Fruit fly (Drosophila melanogaster): ENCODE measurements around the gene mIF2.

The mIF2 gene

DNA sequence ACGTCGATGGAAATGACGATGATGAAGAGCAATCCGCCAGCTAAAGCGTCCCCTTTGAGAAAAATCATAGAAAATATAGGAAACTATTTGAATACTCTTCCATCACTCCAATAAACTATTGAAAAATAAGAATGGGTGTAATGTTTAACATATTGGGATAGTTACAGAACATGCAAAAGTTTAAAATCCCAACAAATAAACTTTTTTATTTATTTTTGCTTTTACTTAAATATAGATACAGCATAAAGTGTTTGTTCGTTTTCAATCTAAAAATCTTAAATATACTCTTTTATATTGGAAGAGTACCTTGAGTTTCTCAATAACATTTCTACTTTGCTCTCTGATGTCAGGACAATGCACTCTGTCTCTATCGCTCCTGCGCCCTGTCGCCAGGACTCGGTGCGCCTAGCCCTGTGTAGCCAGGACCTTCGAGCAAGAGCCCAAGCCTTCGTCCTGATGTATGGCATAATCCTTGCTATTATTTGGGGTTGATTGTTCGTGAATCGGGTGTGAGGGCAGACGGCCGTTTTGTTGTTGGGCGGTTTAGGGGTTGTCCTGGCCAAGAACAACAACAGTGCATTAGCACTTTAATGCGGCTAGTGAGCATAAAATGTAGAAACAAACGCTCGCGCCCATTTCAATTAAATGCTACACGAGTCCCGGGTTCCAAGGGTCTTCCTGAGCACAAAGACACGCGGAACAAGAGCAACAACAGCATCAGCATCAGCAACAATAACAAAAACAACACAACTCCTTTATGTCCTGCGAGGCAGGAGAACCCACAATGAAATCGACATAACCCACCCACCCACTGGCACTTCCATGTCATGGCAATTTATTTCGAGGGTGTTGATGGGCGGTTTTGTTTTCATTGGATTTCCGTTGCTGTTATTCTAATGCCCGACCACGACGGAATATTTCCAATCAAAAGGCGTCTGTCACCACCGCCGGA, 28.4 kb upstream of the mIF2 start:
- TF ChIP-seq fd102C (GFP tag; optimal IDR thresholded peaks at IDR 0.05) (no peak), gsb-n (tag; optimal IDR thresholded peaks at IDR 0.05) (peak; percentile 55), nerfin-1 (tag; optimal IDR thresholded peaks at IDR 0.05) (peak; percentile 8), pb (GFP tag; optimal IDR thresholded peaks at IDR 0.05) (no peak), CG14710 (tag; optimal IDR thresholded peaks at IDR 0.05) (peak; percentile 40), Neu2 (GFP tag; optimal IDR thresholded peaks at IDR 0.05; ENCODE audit: borderline replicate concordance) (no peak), Spps (tag; optimal IDR thresholded peaks at IDR 0.05) (no peak), abd-A (tag; optimal IDR thresholded peaks at IDR 0.05) (peak; percentile 6), Stat92E (GFP tag; optimal IDR thresholded peaks at IDR 0.05) (no peak), CG7928 (GFP tag; optimal IDR thresholded peaks at IDR 0.05) (no peak), mam (GFP tag; optimal IDR thresholded peaks at IDR 0.05) (no peak), CG11504 (tag; optimal IDR thresholded peaks at IDR 0.05) (peak; percentile 38), oc (tag; optimal IDR thresholded peaks at IDR 0.05) (peak; percentile 70), pita (GFP tag; optimal IDR thresholded peaks at IDR 0.05) (no peak), CG11085 (GFP tag; IDR thresholded peaks at IDR 0.05) (no peak), CG7556 (GFP tag; optimal IDR thresholded peaks at IDR 0.05) (peak; percentile 29), CG2712 (tag; optimal IDR thresholded peaks at IDR 0.05) (peak; percentile 31), CG31388 (GFP tag; optimal IDR thresholded peaks at IDR 0.05) (no peak), B-H2 (GFP tag; optimal IDR thresholded peaks at IDR 0.05) (no peak), CG12744 (GFP tag; optimal IDR thresholded peaks at IDR 0.05) (no peak), lola (GFP tag; optimal IDR thresholded peaks at IDR 0.05) (peak in 1 of 3 experiments; percentile 35), gsb (GFP tag; IDR thresholded peaks at IDR 0.05) (no peak), D19A (tag; optimal IDR thresholded peaks at IDR 0.05) (peak; percentile 99), cad (GFP tag; optimal IDR thresholded peaks at IDR 0.05) (no peak), HmgZ (tag; optimal IDR thresholded peaks at IDR 0.05) (no peak), CG8924 (tag; optimal IDR thresholded peaks at IDR 0.05) (no peak), BtbVII (GFP tag; optimal IDR thresholded peaks at IDR 0.05) (no peak), MTF-1 (GFP tag; optimal IDR thresholded peaks at IDR 0.05; ENCODE audit: borderline replicate concordance) (no peak), run (tag; optimal IDR thresholded peaks at IDR 0.05) (peak; percentile 27), CG12391 (tag; optimal IDR thresholded peaks at IDR 0.05) (peak; percentile 2), slou (GFP tag; optimal IDR thresholded peaks at IDR 0.05) (no peak), CG4360 (GFP tag; IDR thresholded peaks at IDR 0.05) (peak; percentile 77), fru (optimal IDR thresholded peaks at IDR 0.05) (no peak), CG10431 (GFP tag; optimal IDR thresholded peaks at IDR 0.05) (no peak), CG17361 (GFP tag; IDR thresholded peaks at IDR 0.05) (0 out of 3 replicates have a peak, but pooled peaks have one; percentile 15), CG9215 (GFP tag; IDR thresholded peaks at IDR 0.05) (no peak), gem (tag; optimal IDR thresholded peaks at IDR 0.05) (peak; percentile 37), hkb (optimal IDR thresholded peaks at IDR 0.05) (peak; percentile 34), hkb (GFP tag; IDR thresholded peaks at IDR 0.05) (no peak), dmrt99B (tag; optimal IDR thresholded peaks at IDR 0.05) (peak; percentile 33), CG3407 (GFP tag; optimal IDR thresholded peaks at IDR 0.05) (no peak), pros (GFP tag; optimal IDR thresholded peaks at IDR 0.05) (peak; percentile 89), amos (GFP tag; IDR thresholded peaks at IDR 0.05; ENCODE audit: partially characterized antibody) (no peak), CG12219 (GFP tag; optimal IDR thresholded peaks at IDR 0.05) (no peak), CG10959 (GFP tag; IDR thresholded peaks at IDR 0.05) (no peak), slp2 (GFP tag; optimal IDR thresholded peaks at IDR 0.05) (no peak), CG11247 (GFP tag; IDR thresholded peaks at IDR 0.05) (no peak), Atf6 (GFP tag; IDR thresholded peaks at IDR 0.05) (no peak)

All from whole organism, embryonic.